Fruit fly (Drosophila melanogaster): Measurements from ENCODE around the gene CG9953.

Gene CG9953

DNA sequence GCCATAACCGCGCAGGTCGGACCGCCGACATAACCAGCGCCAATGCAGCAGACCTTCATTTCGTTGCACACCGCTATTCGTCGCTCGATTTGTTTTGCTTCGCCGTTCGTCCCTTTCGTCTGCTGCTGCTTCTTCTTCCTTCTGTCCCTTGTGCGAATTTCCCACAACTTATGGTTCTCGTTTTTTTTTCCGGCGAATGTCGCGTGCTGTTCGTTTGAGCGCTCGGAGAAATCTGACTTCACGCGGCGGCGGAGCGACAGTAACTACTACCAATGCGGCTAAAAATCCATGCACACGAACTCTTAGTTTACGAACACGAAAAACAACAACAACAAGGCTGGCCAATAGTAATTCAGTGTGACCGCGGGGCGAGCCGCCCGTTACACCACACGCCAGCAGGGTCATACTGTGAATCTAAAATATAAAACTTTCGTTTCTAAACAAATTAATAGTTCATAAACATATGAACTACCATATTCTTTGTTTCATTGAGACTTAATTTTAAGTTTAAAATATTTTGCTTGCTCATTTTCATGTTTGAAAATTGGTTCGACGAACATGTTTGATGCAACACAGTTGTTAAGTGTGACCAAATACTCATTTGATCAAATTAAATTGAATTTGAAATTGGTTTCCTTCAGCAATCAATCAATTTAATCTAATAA is 4.8 kb upstream of the CG9953 start, which contains the start of gene sgl (continued):
- TF ChIP-seq Mrtf (GFP tag; IDR thresholded peaks at IDR 0.05) (no peak), B-H1 (GFP tag; IDR thresholded peaks at IDR 0.05) (no peak), CrebB (tag; optimal IDR thresholded peaks at IDR 0.05) (peak; percentile 22), ara (GFP tag; IDR thresholded peaks at IDR 0.05) (peak; percentile 41; the same call in 1 of the 2 replicates), pzg (GFP tag; optimal IDR thresholded peaks at IDR 0.05) (peak; percentile 82), Hr51 (GFP tag; optimal IDR thresholded peaks at IDR 0.05) (peak; percentile 20 to 31), sc (optimal IDR thresholded peaks at IDR 0.05) (no peak), sc (GFP tag; optimal IDR thresholded peaks at IDR 0.05) (no peak), sens-2 (GFP tag; IDR thresholded peaks at IDR 0.05) (peak; percentile 47), sob (GFP tag; IDR thresholded peaks at IDR 0.05) (peak; percentile 63; the same call in 1 of the 2 replicates), CG17568 (GFP tag; optimal IDR thresholded peaks at IDR 0.05) (peak; percentile 42), CG42726 (GFP tag; IDR thresholded peaks at IDR 0.05; ENCODE audit: partially characterized antibody) (peak; percentile 82), Rfx (GFP tag; IDR thresholded peaks at IDR 0.05) (peak; percentile 69), disco-r (GFP tag; optimal IDR thresholded peaks at IDR 0.05) (no peak), CG14441 (GFP tag; IDR thresholded peaks at IDR 0.05) (0 out of 2 replicates have a peak, but pooled peaks have one; percentile 18), fru (optimal IDR thresholded peaks at IDR 0.05) (no peak), CG5245 (GFP tag; optimal IDR thresholded peaks at IDR 0.05) (no peak), CHES-1-like (GFP tag; optimal IDR thresholded peaks at IDR 0.05) (peak; percentile 48), CG14050 (GFP tag; IDR thresholded peaks at IDR 0.05) (no peak), unpg (GFP tag; optimal IDR thresholded peaks at IDR 0.05) (no peak), caup (GFP tag; optimal IDR thresholded peaks at IDR 0.05; ENCODE audit: severe bottlenecking) (peak; percentile 60), Nf-YA (GFP tag; IDR thresholded peaks at IDR 0.05) (peak; percentile 91), gsb-n (tag; optimal IDR thresholded peaks at IDR 0.05) (peak; percentile 15), gcm (GFP tag; optimal IDR thresholded peaks at IDR 0.05) (peak; percentile 56), hkb (optimal IDR thresholded peaks at IDR 0.05) (peak; percentile 28), hkb (GFP tag; IDR thresholded peaks at IDR 0.05) (peak; percentile 23; the same call in 1 of the 2 replicates), cwo (GFP tag; optimal IDR thresholded peaks at IDR 0.05) (peak; percentile 53), CG13775 (GFP tag; optimal IDR thresholded peaks at IDR 0.05) (peak; percentile 0), fu2 (GFP tag; optimal IDR thresholded peaks at IDR 0.05) (no peak), dmrt11E (tag; optimal IDR thresholded peaks at IDR 0.05) (no peak), dm (GFP tag; optimal IDR thresholded peaks at IDR 0.05) (peak; percentile 65), CG18599 (GFP tag; optimal IDR thresholded peaks at IDR 0.05) (no peak), CG32532 (GFP tag; IDR thresholded peaks at IDR 0.05) (peak; percentile 41), en (GFP tag; optimal IDR thresholded peaks at IDR 0.05) (no peak), CG10267 (tag; optimal IDR thresholded peaks at IDR 0.05) (peak; percentile 70), insv (GFP tag; optimal IDR thresholded peaks at IDR 0.05) (peak; percentile 41 to 93), CG4360 (GFP tag; IDR thresholded peaks at IDR 0.05) (peak; percentile 80), da (GFP tag; optimal IDR thresholded peaks at IDR 0.05) (no peak), Sry-β (GFP tag; optimal IDR thresholded peaks at IDR 0.05) (peak; percentile 50), luna (GFP tag; optimal IDR thresholded peaks at IDR 0.05) (peak; percentile 19), Aef1 (GFP tag; IDR thresholded peaks at IDR 0.05) (peak; percentile 84), Ets65A (GFP tag) (peak; percentile 43), CG11696 (GFP tag; IDR thresholded peaks at IDR 0.05) (no peak), org-1 (GFP tag; optimal IDR thresholded peaks at IDR 0.05) (no peak), bigmax (GFP tag; optimal IDR thresholded peaks at IDR 0.05) (peak; percentile 20), NFAT (GFP tag; IDR thresholded peaks at IDR 0.05) (peak; percentile 64; the same call in 1 of the 2 replicates), jumu (GFP tag; optimal IDR thresholded peaks at IDR 0.05) (no peak), ci (GFP tag; IDR thresholded peaks at IDR 0.05) (peak; percentile 76), croc (GFP tag; conservative IDR thresholded peaks at IDR 0.05) (no peak), CG10321 (GFP tag; IDR thresholded peaks at IDR 0.05) (no peak), MTF-1 (GFP tag; optimal IDR thresholded peaks at IDR 0.05; ENCODE audit: borderline replicate concordance) (peak; percentile 56)

All from whole organism, embryonic.